Worm (Caenorhabditis elegans) whole organism, L4/young adult: ENCODE results near the gene Y49F6B.19.

ENCODE experiments used
- W03F9.2 ChIP-seq: fragments of 150-350 bp; optimal IDR thresholded peaks from 2 replicates; lab custom pipeline; 2014; ENCODE audit warnings: missing biosample characterization, missing genetic modification characterization
- dao-5 ChIP-seq: sonication (generic microtip); optimal IDR thresholded peaks from 2 replicates; lab custom pipeline; 2016; ENCODE audit warnings: missing genotype, missing genetic modification characterization, moderate library complexity, missing compliant biosample characterization
- him-1 ChIP-seq: sonication (generic microtip); optimal IDR thresholded peaks from 2 replicates; lab custom pipeline; 2016; ENCODE audit warnings: missing genotype, missing genetic modification reagents, missing genetic modification characterization, missing compliant biosample characterization

Y49F6B.19 gene

DNA sequence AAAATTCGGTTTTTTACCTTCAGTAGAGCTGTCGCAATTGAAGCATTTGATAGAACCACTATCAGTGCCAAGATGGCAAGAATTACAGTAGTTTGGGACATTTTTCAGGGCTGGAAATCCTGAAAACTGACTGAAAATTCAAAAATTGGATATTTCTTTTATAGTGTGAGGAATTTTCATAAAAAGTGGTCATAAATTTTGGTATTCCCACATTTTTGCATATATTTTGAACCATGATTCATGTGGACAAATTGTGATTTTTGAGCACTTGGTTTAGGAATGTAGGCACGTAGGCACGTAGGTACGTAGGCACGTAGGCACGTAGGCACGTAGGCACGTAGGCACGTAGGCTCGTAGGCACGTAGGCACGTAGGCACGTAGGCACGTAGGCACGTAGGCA is at the start of gene Y49F6B.19:
Gene Y49F6B.19, minus strand, starts transcription at position 101 of the 400 bp plus-strand sequence.
- no peak for TF ChIP-seq W03F9.2
- no peak for TF ChIP-seq him-1
- TF ChIP-seq dao-5 (tag; lab: Kevin White, UChicago), result no peak

DNA sequence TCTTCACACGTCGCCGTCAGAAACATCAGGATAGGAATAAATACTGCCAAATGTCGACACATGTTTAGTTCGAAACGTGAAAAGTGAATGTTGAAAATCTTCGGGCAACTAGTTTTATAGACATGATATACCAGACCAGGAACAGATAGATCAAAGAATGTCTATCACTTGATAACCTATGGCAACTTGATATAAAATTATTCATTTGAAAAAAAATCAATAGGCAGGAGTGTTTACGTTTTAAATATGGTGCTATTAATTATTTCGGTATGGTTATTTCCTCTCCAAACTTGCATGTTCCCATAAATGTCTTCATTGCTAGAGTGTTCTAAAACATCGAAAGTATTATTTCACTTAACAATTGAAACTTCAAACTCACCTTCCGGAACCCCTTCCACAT is 49.4 kb upstream of the Y49F6B.19 start, which contains the start of gene W10G11.2:
Gene W10G11.2, minus strand, starts transcription at position 101 of the 400 bp plus-strand sequence.
- no peak for TF ChIP-seq dao-5 (tag; lab: Kevin White, UChicago)
- TF ChIP-seq W03F9.2, result no peak
- TF ChIP-seq him-1, result no peak

DNA sequence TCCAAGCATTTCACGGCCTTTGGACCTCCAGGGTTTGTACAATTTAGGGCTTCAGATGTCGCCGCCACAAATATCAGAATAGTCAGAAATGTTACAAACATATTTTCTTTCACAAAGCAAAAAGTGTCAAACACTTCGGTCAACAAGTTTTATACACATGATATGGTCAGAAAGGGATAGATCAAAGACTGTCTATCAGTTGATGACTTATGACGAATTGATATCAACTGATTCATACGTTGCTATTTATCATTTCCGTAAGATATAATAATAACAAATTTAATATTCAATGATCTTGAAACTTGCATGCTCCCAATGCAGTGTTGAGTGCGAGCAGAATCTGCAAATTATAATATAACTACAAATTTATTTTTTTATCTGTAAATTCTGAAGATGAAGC is 48.5 kb upstream of the Y49F6B.19 start, which contains the start of gene W10G11.1:
Gene W10G11.1, minus strand, starts transcription at position 101 of the 400 bp plus-strand sequence.
- TF ChIP-seq W03F9.2 (no peak), him-1 (no peak), dao-5 (tag; lab: Kevin White, UChicago) (no peak)

DNA sequence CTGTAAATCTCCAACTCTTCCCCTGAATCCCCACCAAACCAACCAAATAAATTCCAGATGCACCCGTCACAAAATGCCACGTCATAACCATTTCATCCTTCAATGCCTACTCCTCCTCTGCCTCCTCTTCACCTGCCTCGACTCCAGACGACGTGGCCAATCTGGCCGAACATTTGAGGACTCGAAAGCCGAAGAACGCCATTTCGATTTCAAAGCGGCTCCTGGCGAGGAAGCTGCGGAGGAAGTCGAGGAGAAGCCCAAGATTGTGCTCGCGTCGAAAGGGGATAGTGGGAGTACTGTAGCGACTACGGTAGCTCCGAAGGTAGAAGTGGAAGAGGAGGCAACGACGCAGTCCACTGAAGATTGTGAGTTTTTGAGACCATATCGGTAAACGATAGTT is 45.3 kb upstream of the Y49F6B.19 start, which contains the start of gene lgc-45:
Gene lgc-45, plus strand, starts transcription at position 56 of the 400 bp plus-strand sequence.
- TF ChIP-seq W03F9.2 (no peak), dao-5 (tag; lab: Kevin White, UChicago) (no peak), him-1 (no peak)

DNA sequence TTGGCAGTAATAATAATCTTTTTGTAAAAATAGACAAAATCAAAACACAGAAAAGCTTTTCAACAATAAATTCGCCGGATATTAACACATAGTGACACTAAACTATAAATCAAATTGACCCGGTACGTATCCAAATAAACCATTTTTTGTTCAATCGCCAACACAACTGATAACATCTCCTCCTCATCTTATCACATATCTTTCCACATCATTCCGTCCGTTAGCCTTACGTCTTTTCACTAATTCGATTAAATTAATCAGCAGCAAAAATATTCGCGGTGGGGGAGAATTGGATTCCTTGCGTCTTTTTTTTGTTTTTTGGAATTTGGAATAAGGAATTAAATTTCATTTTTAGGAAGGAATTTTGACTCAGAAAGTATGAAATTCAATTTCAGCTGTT is 44.4 kb upstream of the Y49F6B.19 start:
- no peak for TF ChIP-seq dao-5 (tag; lab: Kevin White, UChicago)
- TF ChIP-seq W03F9.2, result no peak
- no peak for TF ChIP-seq him-1

DNA sequence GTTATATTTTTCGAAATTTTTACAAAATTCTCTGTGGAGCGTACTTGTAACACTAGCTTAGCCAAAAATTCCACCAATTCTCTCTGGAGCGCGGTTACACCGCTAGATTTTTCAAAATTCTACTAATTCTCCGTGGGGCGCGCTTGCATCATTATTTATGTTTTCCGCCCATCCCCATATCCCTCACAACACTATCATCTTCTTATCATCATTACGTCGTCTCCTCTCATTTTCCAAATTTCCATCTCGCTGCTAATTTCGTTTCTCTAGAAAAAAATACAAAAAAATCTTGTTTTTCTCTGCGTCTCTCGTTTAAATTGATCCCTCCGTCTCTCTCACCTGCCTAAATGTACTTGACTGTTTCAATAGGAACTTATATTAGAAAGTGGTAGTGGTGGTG is 43.1 kb upstream of the Y49F6B.19 start:
- TF ChIP-seq him-1, result no peak
- no peak for TF ChIP-seq W03F9.2
- TF ChIP-seq dao-5 (tag; lab: Kevin White, UChicago), result no peak

DNA sequence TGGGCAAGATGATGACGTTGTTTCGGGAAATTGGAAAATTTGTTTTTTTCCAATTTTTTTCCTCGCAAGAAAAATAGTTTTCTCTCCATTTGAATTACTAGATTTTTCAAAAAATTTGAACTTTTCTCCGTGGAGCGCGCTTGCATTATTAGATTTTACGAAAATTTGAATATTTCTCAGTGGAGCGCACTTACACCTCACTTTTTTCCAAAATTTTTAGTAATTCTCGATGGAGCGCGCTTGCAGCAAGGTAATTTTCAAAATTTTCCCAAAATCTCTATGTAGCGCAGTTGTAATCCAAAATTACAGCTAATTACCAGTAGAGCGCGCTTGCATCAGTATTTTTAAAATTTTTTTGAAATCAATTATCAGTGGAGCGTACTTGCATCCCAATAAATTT is 42.5 kb upstream of the Y49F6B.19 start:
- TF ChIP-seq him-1 (no peak), dao-5 (tag; lab: Kevin White, UChicago) (no peak), W03F9.2 (no peak)

DNA sequence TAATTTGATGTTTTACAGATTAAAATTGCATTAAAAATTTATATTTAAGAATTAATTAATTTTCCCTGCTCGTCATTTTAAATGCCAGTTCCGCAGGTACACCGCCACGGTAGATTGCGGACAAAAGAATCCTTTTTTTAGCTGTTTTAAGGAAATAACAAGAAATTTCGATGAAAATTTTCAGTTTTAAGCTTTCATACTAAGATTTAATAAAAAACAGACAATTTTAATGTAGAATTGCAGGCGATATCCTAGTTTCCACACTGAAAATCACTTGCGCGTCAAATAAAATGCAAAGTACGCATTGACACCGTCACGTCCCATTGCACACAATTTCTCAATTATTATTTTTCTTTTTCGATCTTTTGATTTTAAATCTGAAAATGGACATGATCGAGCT is 41.3 kb upstream of the Y49F6B.19 start, which contains the start of gene dnc-3:
Gene dnc-3, plus strand, starts transcription at position 272 of the 400 bp plus-strand sequence.
- TF ChIP-seq W03F9.2 (peak; percentile 41), dao-5 (tag; lab: Kevin White, UChicago) (no peak), him-1 (no peak)

DNA sequence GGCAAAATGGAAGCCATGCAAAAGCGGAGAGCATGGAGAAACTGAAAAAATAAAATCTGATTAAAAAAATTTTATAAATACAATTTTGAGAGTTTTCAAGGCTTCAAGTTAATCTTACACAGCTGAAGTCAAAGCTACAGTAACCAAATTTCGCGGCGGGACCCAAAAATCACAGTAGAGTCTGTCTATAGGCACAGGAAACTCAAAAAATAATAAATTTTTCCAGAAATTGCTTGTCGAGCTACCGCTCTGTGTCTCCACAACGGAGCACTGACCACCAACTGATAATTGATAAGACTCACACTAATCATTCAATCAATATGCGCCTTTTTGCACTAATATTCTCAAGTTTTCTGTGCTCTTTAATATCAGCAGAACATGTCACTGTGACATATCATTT is 38.2 kb upstream of the Y49F6B.19 start, which contains the start of gene W10G11.19:
Gene W10G11.19, plus strand, starts transcription at position 301 of the 400 bp plus-strand sequence.
- TF ChIP-seq him-1 (no peak), W03F9.2 (no peak), dao-5 (tag; lab: Kevin White, UChicago) (no peak)

DNA sequence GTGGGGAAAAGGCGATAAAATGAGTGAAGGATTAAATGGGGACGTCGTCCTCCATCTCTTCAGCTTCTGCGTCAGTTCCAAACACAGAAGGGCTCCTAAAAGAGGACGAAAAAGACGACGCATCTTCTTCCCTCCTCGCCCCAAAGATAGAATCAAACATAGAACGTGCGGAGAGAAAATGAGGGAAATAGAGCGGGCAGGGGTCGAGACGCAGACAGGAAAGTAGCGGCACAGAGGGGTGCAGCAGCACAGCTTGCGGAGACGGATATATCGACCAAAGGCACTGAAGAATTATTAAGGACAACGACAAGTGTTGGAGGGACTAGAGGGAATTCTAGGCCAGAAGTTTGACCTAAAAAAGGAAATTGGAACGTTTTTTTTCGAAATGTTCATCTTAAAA is 35.1 kb upstream of the Y49F6B.19 start:
- TF ChIP-seq him-1 (peak; percentile 3), W03F9.2 (no peak), dao-5 (tag; lab: Kevin White, UChicago) (no peak)

DNA sequence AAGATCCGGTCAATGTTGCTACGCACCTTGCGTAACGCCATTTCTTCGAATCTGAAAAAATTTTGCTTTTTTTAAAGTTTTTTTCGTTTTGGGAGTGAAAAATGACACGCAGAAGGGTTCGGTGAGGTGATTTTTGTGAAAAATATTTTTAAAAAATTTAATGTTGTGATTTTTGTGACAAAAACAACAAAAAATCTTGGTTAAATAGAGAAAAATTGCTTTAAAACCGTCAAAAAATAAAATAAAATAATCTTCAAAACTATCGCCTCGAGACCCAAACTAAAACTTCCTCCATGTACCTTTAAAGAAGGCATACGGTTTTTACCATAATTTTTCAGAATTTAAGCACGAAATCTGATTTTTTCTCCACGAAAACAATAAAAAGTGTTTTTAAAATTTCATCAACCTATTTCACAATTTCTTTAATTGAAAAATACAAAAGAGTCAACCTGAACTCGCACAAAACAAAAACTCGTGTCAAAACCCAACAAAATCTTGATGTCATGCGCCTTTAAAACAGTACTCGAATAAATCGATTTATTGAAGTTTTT is 34.3 kb upstream of the Y49F6B.19 start, which contains the start of gene apd-3:
Gene apd-3, minus strand, starts transcription at position 51 of the 551 bp plus-strand sequence.
- TF ChIP-seq dao-5 (tag; lab: Kevin White, UChicago), result no peak
- TF ChIP-seq W03F9.2, result no peak

DNA sequence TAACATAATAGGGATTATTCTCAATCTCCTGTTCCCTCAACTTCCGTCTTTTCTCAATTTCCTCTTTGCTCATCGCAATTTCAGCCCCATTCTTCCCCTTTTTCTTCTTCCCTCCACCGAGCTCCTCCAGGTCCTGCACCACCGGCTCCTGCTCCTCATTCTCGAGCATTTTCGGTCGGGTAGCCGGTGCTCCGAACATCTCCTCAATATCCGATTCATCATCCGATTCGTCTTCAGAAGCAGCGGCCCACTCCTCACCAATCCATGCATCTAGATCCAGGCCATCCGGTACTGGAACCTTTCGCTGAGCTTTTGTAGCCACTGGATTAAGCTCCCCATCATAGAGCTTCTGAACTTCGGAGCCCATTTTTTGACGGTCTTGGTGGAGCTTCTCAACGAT is 28.0 kb upstream of the Y49F6B.19 start:
- TF ChIP-seq dao-5 (tag; lab: Kevin White, UChicago) (no peak), W03F9.2 (no peak), him-1 (no peak)

DNA sequence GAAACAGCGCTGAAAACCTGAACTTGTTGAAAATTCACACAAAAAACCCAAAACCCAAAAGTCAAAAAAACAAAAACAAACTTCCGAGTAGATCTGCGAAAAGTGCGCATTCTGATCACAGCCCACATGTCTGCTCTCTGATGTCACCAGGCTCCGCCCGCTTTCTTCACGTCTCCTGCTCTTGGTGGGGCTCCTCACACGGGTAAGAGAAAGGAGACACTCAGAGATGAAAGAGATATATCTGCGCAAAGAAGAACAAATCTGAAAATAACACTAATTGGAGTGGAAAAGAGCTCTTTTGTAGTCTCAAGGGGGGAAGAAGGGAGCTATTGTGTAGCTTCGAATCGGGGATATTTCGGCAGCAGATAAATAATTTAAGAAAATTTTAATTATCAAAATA is 16.1 kb upstream of the Y49F6B.19 start, which contains the start of gene ncs-6:
Gene ncs-6, minus strand, starts transcription at position 261 of the 400 bp plus-strand sequence.
- no peak for TF ChIP-seq W03F9.2
- TF ChIP-seq him-1, result no peak
- no peak for TF ChIP-seq dao-5 (tag; lab: Kevin White, UChicago)

DNA sequence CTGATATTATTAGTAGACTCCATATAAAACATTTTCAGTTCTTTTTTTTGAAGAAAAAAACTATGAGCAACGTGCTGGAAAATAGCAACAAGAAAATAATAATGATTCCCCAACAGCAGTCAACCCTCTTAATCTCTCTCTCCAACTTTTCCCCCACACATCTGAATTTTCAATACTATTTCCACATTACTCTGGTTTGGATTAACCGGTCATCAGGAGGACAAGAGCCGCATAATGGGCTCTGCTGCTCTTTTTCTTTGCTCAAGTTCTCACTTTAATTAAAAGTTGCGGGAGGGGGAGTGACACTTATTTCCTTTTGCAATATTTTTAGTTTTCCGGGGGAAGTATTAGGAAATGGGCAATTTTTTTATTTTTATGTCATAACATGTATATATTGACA is 15.3 kb upstream of the Y49F6B.19 start:
- TF ChIP-seq him-1 (no peak), W03F9.2 (no peak), dao-5 (tag; lab: Kevin White, UChicago) (no peak)

DNA sequence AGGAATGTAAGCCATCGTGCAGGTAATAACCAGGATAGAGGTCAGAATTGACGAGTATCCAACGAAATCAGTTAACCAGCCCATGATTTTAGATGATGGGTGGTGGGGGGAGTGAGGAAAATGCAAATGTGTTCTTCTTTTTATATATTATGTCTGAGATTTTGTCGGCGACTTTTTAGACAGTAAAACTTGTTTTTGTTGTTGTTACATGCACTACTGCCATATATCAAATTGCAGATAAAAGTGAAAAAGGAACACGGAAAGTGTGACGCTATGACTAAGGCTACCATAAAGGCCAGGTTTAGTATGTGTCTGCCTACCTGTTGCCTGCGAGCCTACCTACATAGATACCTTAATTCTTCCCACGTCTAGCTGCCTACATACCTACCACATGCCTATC is 12.0 kb upstream of the Y49F6B.19 start, which contains the start of gene col-72:
Gene col-72, minus strand, starts transcription at position 101 of the 400 bp plus-strand sequence.
- no peak for TF ChIP-seq dao-5 (tag; lab: Kevin White, UChicago)
- TF ChIP-seq him-1, result no peak
- TF ChIP-seq W03F9.2, result no peak
